Worm (Caenorhabditis elegans) whole organism, early embryonic: ENCODE data around the gene Y45F10D.14.

Experiments used
- B0310.2 ChIP-seq: sonication (generic microtip); optimal IDR thresholded peaks from 2 replicates; lab custom pipeline; 2016; ENCODE audit warnings: mild to moderate bottlenecking, missing genetic modification characterization, missing compliant biosample characterization
- ama-1 ChIP-seq: fragments of 150-350 bp; optimal IDR thresholded peaks from 2 replicates; lab custom pipeline; 2014
- hmg-4 ChIP-seq: fragments of 200-800 bp; sonication (Bioruptor generic); optimal IDR thresholded peaks from 2 replicates; lab custom pipeline; 2018; ENCODE audit warnings: mild to moderate bottlenecking, missing genetic modification characterization, missing compliant biosample characterization

- TF ChIP-seq hmg-4 (no peak), ama-1 (lab: Kevin White, UChicago) (no peak), B0310.2 (tag; lab: Kevin White, UChicago) (no peak)
Measured at ce11 chrIV:13783237-13784012, 24.2 kb downstream of the Y45F10D.14 start, which contains the start of gene iscu-1.
